Worm (Caenorhabditis elegans) whole organism, L4 larva: ENCODE measurements around the gene tor-1.

Source experiments
- R02D3.7 ChIP-seq: fragments of 150-350 bp; sonication (generic microtip); optimal IDR thresholded peaks from 3 replicates; lab custom pipeline; 2014; ENCODE audit warnings: missing biosample characterization, missing genetic modification characterization
- ces-1 ChIP-seq: fragments of 150-350 bp; sonication (generic microtip); optimal IDR thresholded peaks from 4 replicates; lab custom pipeline; 2014; ENCODE audit warnings: missing biosample characterization, missing genetic modification reagents, missing genetic modification characterization
- hmg-1.1 ChIP-seq: fragments of 200-800 bp; sonication (Bioruptor generic); IDR thresholded peaks from 2 replicates; pipeline ENCODE4 v1.3.6; 2022; ENCODE audit warnings: missing genetic modification reagents, missing genetic modification characterization, missing compliant biosample characterization
- nhr-11 ChIP-seq: fragments of 150-350 bp; optimal IDR thresholded peaks from 2 replicates; lab custom pipeline; 2014; ENCODE audit warnings: missing biosample characterization, missing genetic modification characterization
- zip-2 ChIP-seq: fragments of 150-350 bp; optimal IDR thresholded peaks from 2 replicates; lab custom pipeline; 2014; ENCODE audit warnings: missing biosample characterization, missing genetic modification characterization

DNA sequence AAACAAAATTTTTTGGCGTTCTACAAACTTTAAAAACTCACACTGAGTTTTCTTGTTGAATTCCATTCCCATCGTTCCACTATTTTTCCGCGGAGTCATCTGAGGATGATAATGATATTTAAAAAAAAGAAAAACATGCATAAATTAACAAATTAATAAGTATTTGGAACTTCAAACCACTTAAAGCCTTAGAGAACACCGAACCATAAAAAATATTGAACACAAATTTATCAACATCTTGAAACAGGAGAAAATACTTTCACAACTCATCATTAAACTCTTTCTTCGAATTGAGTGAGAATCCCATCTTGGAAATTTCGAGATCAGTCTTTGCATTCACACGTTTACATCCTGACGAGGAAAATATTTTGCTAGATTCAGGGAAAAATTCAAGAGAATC, 3.2 kb downstream of the tor-1 start, which contains the start of gene gei-18:
- TF ChIP-seq nhr-11 (tag; lab: Kevin White, UChicago), result no peak
- no peak for TF ChIP-seq ces-1 (GFP tag; lab: Kevin White, UChicago)
- no peak for TF ChIP-seq R02D3.7
- TF ChIP-seq zip-2, result no peak
- no peak for TF ChIP-seq hmg-1.1 (GFP tag; lab: Robert Waterston, UW)
